Fruit fly (Drosophila melanogaster) whole organism, embryonic: ENCODE data around the gene CG11828.

Experiments
- Awh ChIP-seq: fragments of 200-800 bp; sonication (Bioruptor generic); IDR thresholded peaks from 2 replicates; pipeline ENCODE4, ENCODE4 v1.3.6; 2022; ENCODE audit warnings: missing biosample characterization, missing genetic modification characterization
- CG11398 ChIP-seq: fragments of 200-800 bp; sonication (Bioruptor generic); optimal IDR thresholded peaks from 2 replicates; lab custom pipeline; 2016; ENCODE audit warnings: missing biosample characterization, missing genetic modification characterization
- CG11723 ChIP-seq: fragments of 200-800 bp; sonication (Bioruptor generic); optimal IDR thresholded peaks from 2 replicates; lab custom pipeline; 2017; ENCODE audit warnings: missing biosample characterization, mild to moderate bottlenecking, missing genetic modification characterization
- CG12219 ChIP-seq: fragments of 200-800 bp; sonication (Bioruptor generic); optimal IDR thresholded peaks from 3 replicates; lab custom pipeline; 2018; ENCODE audit warnings: missing biosample characterization, mild to moderate bottlenecking, missing genetic modification characterization
- CG13775 ChIP-seq: fragments of 200-800 bp; sonication (Bioruptor generic); optimal IDR thresholded peaks from 3 replicates; lab custom pipeline; 2017; ENCODE audit warnings: missing biosample characterization, mild to moderate bottlenecking, missing genetic modification characterization
- CG15011 ChIP-seq: fragments of 200-800 bp; sonication (Bioruptor generic); optimal IDR thresholded peaks from 3 replicates; lab custom pipeline; 2018; ENCODE audit warnings: missing biosample characterization, mild to moderate bottlenecking, missing genetic modification characterization
- CG1602 ChIP-seq: fragments of 200-800 bp; sonication (Bioruptor generic); optimal IDR thresholded peaks from 3 replicates; lab custom pipeline; 2016; ENCODE audit warnings: missing biosample characterization, missing genetic modification characterization
- CG17186 ChIP-seq: fragments of 200-800 bp; sonication (Bioruptor generic); optimal IDR thresholded peaks from 3 replicates; lab custom pipeline; 2017; ENCODE audit warnings: missing biosample characterization, missing genetic modification reagents, missing genetic modification characterization
- CG17568 ChIP-seq: fragments of 200-800 bp; sonication (Bioruptor generic); optimal IDR thresholded peaks from 2 replicates; lab custom pipeline; 2018; ENCODE audit warnings: missing biosample characterization, mild to moderate bottlenecking, missing genetic modification characterization, moderate library complexity
- CG17829 ChIP-seq: fragments of 200-800 bp; optimal IDR thresholded peaks from 2 replicates; lab custom pipeline; 2019; ENCODE audit warnings: missing biosample characterization, mild to moderate bottlenecking, missing genetic modification characterization, moderate library complexity
- CG2116 ChIP-seq: fragments of 200-800 bp; sonication (Bioruptor generic); optimal IDR thresholded peaks from 3 replicates; lab custom pipeline; 2018; ENCODE audit warnings: missing biosample characterization, mild to moderate bottlenecking, missing genetic modification characterization
- CG3407 ChIP-seq: fragments of 200-800 bp; sonication (Bioruptor generic); optimal IDR thresholded peaks from 2 replicates; lab custom pipeline; 2018; ENCODE audit warnings: missing biosample characterization, mild to moderate bottlenecking, missing genetic modification characterization
- CG4360 ChIP-seq: fragments of 200-800 bp; sonication (Bioruptor generic); IDR thresholded peaks from 2 replicates; pipeline ENCODE4 v1.3.6; 2022; ENCODE audit warnings: missing biosample characterization, missing genetic modification characterization
- CG6175 ChIP-seq: fragments of 200-800 bp; sonication (Bioruptor generic); IDR thresholded peaks from 3 replicates; pipeline ENCODE4 v1.3.6; 2022; ENCODE audit warnings: missing biosample characterization, missing genetic modification characterization
- CG6654 ChIP-seq: fragments of 200-800 bp; sonication (Bioruptor generic); optimal IDR thresholded peaks from 2 replicates; lab custom pipeline; 2017; ENCODE audit warnings: missing biosample characterization, mild to moderate bottlenecking, missing genetic modification characterization
- CG9215 ChIP-seq: fragments of 200-800 bp; sonication (Bioruptor generic); IDR thresholded peaks from 2 replicates; pipeline ENCODE4 v1.3.6; 2022; ENCODE audit warnings: missing biosample characterization, missing genetic modification characterization
- CkIIα-i1 ChIP-seq: fragments of 200-800 bp; sonication (Bioruptor generic); IDR thresholded peaks from 2 replicates; pipeline ENCODE4 v1.3.6; 2022; ENCODE audit warnings: missing biosample characterization, missing genetic modification characterization
- Dbx ChIP-seq: fragments of 200-800 bp; sonication (Bioruptor generic); IDR thresholded peaks from 3 replicates; pipeline ENCODE4 v1.3.6; 2022; ENCODE audit warnings: missing biosample characterization, missing genetic modification characterization
- Deaf1 ChIP-seq: fragments of 200-800 bp; optimal IDR thresholded peaks from 3 replicates; lab custom pipeline; 2019; ENCODE audit warnings: missing biosample characterization, mild to moderate bottlenecking, missing genetic modification characterization, moderate library complexity
- Dip2 ChIP-seq: fragments of 200-800 bp; sonication (Bioruptor generic); IDR thresholded peaks from 2 replicates; pipeline ENCODE4 v1.3.6; 2022; ENCODE audit warnings: missing biosample characterization, missing genetic modification characterization
- GATAe ChIP-seq: fragments of 200-800 bp; sonication (Bioruptor generic); conservative IDR thresholded peaks from 2 replicates; pipeline ENCODE4 v1.3.6; 2022; ENCODE audit warnings: missing biosample characterization, missing genetic modification characterization
- Lpt ChIP-seq: fragments of >200 bp; optimal IDR thresholded peaks from 2 replicates; lab custom pipeline; 2018; ENCODE audit warnings: missing biosample characterization, missing genetic modification characterization
- MTF-1 ChIP-seq: fragments of 200-800 bp; sonication (Bioruptor generic); optimal IDR thresholded peaks from 2 replicates; lab custom pipeline; 2018; ENCODE audit warnings: missing biosample characterization, mild to moderate bottlenecking, missing genetic modification characterization, borderline replicate concordance
- Max ChIP-seq: fragments of 200-800 bp; sonication (Bioruptor generic); optimal IDR thresholded peaks from 2 replicates; lab custom pipeline; 2016; ENCODE audit warnings: missing biosample characterization, mild to moderate bottlenecking, missing genetic modification characterization
- Nf-YC ChIP-seq: fragments of 200-800 bp; optimal IDR thresholded peaks from 3 replicates; lab custom pipeline; 2019; ENCODE audit warnings: missing biosample characterization, mild to moderate bottlenecking, missing genetic modification characterization, moderate library complexity
- Side ChIP-seq: fragments of 200-800 bp; sonication (Bioruptor generic); optimal IDR thresholded peaks from 2 replicates; lab custom pipeline; 2016; ENCODE audit warnings: missing biosample characterization, missing genetic modification characterization
- Sin3A ChIP-seq: fragments of >200 bp; optimal IDR thresholded peaks from 2 replicates; lab custom pipeline; 2018
- Sox100B ChIP-seq: fragments of 200-800 bp; sonication (Bioruptor generic); optimal IDR thresholded peaks from 3 replicates; lab custom pipeline; 2018; ENCODE audit warnings: missing biosample characterization, mild to moderate bottlenecking, missing genetic modification characterization
- Spps ChIP-seq: fragments of 200-800 bp; sonication (Bioruptor generic); optimal IDR thresholded peaks from 2 replicates; lab custom pipeline; 2018; ENCODE audit warnings: missing biosample characterization, mild to moderate bottlenecking, missing genetic modification characterization
- Ssrp ChIP-seq: fragments of 200-800 bp; sonication (Bioruptor generic); optimal IDR thresholded peaks from 2 replicates; lab custom pipeline; 2018; ENCODE audit warnings: missing biosample characterization, mild to moderate bottlenecking, missing genetic modification characterization, moderate library complexity
- TFAM ChIP-seq: fragments of 200-800 bp; sonication (Bioruptor generic); optimal IDR thresholded peaks from 2 replicates; lab custom pipeline; 2017; ENCODE audit warnings: missing biosample characterization, missing genetic modification characterization, inconsistent platforms
- btn ChIP-seq: fragments of 200-800 bp; sonication (Bioruptor generic); optimal IDR thresholded peaks from 2 replicates; lab custom pipeline; 2016; ENCODE audit warnings: missing biosample characterization, missing genetic modification characterization
- caup ChIP-seq: fragments of 200-800 bp; sonication (Bioruptor generic); optimal IDR thresholded peaks from 3 replicates; lab custom pipeline; 2017; ENCODE audit warnings: missing biosample characterization, mild to moderate bottlenecking, missing genetic modification characterization, moderate library complexity; ENCODE audit not compliant: severe bottlenecking
- cg ChIP-seq: fragments of 200-800 bp; sonication (Bioruptor generic); optimal IDR thresholded peaks from 3 replicates; lab custom pipeline; 2019; ENCODE audit warnings: missing biosample characterization, mild to moderate bottlenecking, missing genetic modification characterization, moderate library complexity
- ci ChIP-seq: fragments of 200-800 bp; sonication (Bioruptor generic); IDR thresholded peaks from 3 replicates; pipeline ENCODE4 v1.3.6; 2022; ENCODE audit warnings: missing biosample characterization, missing genetic modification characterization
- fd96Cb ChIP-seq: fragments of 200-800 bp; sonication (Bioruptor generic); optimal IDR thresholded peaks from 2 replicates; lab custom pipeline; 2018; ENCODE audit warnings: missing biosample characterization, mild to moderate bottlenecking, missing genetic modification characterization, moderate library complexity
- gce ChIP-seq: fragments of 200-800 bp; sonication (Bioruptor generic); IDR thresholded peaks from 3 replicates; pipeline ENCODE4 v1.3.6; 2022; ENCODE audit warnings: missing biosample characterization, missing genetic modification characterization
- inv ChIP-seq: fragments of 200-800 bp; sonication (Bioruptor generic); IDR thresholded peaks from 2 replicates; pipeline ENCODE4 v1.3.6; 2022; ENCODE audit warnings: missing biosample characterization, missing genetic modification characterization; ENCODE audit not compliant: partially characterized antibody
- klu ChIP-seq: fragments of 200-800 bp; sonication (Bioruptor generic); IDR thresholded peaks from 2 replicates; pipeline ENCODE4 v1.3.6; 2022; ENCODE audit warnings: missing biosample characterization, missing genetic modification characterization
- lab ChIP-seq: fragments of 200-800 bp; sonication (Bioruptor generic); optimal IDR thresholded peaks from 3 replicates; lab custom pipeline; 2017; ENCODE audit warnings: missing biosample characterization, missing genetic modification characterization, mild to moderate bottlenecking, moderate library complexity, missing genetic modification reagents
- nau ChIP-seq: fragments of 200-800 bp; sonication (Bioruptor generic); optimal IDR thresholded peaks from 3 replicates; lab custom pipeline; 2017; ENCODE audit warnings: missing biosample characterization, mild to moderate bottlenecking, missing genetic modification characterization, missing genetic modification reagents
- nmo ChIP-seq: fragments of 200-800 bp; sonication (Bioruptor generic); optimal IDR thresholded peaks from 2 replicates; lab custom pipeline; 2018; ENCODE audit warnings: missing biosample characterization, mild to moderate bottlenecking, missing genetic modification characterization, moderate library complexity
- org-1 ChIP-seq: fragments of 200-800 bp; sonication (Bioruptor generic); optimal IDR thresholded peaks from 2 replicates; lab custom pipeline; 2017; ENCODE audit warnings: missing biosample characterization, missing genetic modification characterization
- salm ChIP-seq: fragments of 200-800 bp; sonication (Bioruptor generic); optimal IDR thresholded peaks from 2 replicates; lab custom pipeline; 2018; ENCODE audit warnings: missing biosample characterization, mild to moderate bottlenecking, missing genetic modification characterization
- tll ChIP-seq, 2 experiments: fragments of 200-800 bp in 1 of 2; fragments of >200 bp in 1 of 2; sonication (Bioruptor generic) in 1 of 2; optimal IDR thresholded peaks; 2 replicates each; lab custom pipeline; 2017 to 2019; ENCODE audit warnings: missing biosample characterization in 2 of 2, missing genetic modification characterization in 2 of 2, mild to moderate bottlenecking in 1 of 2, moderate library complexity in 1 of 2
- trem ChIP-seq: fragments of 200-800 bp; optimal IDR thresholded peaks from 3 replicates; lab custom pipeline; 2019; ENCODE audit warnings: missing biosample characterization, mild to moderate bottlenecking, missing genetic modification characterization, moderate library complexity
- vfl ChIP-seq: fragments of 200-800 bp; sonication (Bioruptor generic); optimal IDR thresholded peaks from 2 replicates; lab custom pipeline; 2016; ENCODE audit warnings: missing biosample characterization, missing genetic modification characterization
- vnd ChIP-seq: fragments of 200-800 bp; sonication (Bioruptor generic); IDR thresholded peaks from 3 replicates; pipeline ENCODE4 v1.3.6; 2022; ENCODE audit warnings: missing biosample characterization, missing genetic modification characterization; ENCODE audit not compliant: partially characterized antibody
- wdn ChIP-seq: fragments of 200-800 bp; sonication (Bioruptor generic); IDR thresholded peaks from 2 replicates; pipeline ENCODE4 v1.3.6; 2022; ENCODE audit warnings: missing biosample characterization, missing genetic modification characterization

CG11828 gene

dm6 chr3R:28880066-28880842, 42.6 kb upstream of the CG11828 start, which contains the start of the genes Nepl19 and Nepl20 (continued):
- TF ChIP-seq CG17186 (GFP tag; lab: Kevin White, UChicago) (no peak), Ssrp (peak; percentile 75), Dbx (peak; percentile 79), CkIIα-i1 (GFP tag; lab: Robert Waterston, UW) (peak; percentile 31; the same call in 1 of the 2 replicates), org-1 (GFP tag; lab: Kevin White, UChicago) (peak; percentile 80), CG6175 (GFP tag; lab: Robert Waterston, UW) (peak; percentile 70; the same call in 2 of the 3 replicates), Deaf1 (tag; lab: Kevin White, UChicago) (peak; percentile 44), salm (tag; lab: Kevin White, UChicago) (peak; percentile 45), CG12219 (GFP tag; lab: Kevin White, UChicago) (peak; percentile 75), Lpt (no peak), Sox100B (GFP tag; lab: Kevin White, UChicago) (peak; percentile 58), MTF-1 (peak; percentile 53), CG1602 (GFP tag; lab: Kevin White, UChicago) (peak; percentile 56), gce (peak; percentile 78), Nf-YC (tag; lab: Kevin White, UChicago) (no peak), btn (no peak), lab (GFP tag; lab: Kevin White, UChicago) (peak; percentile 93), CG4360 (GFP tag; lab: Robert Waterston, UW) (peak; percentile 34; the same call in 1 of the 2 replicates), CG17568 (GFP tag; lab: Kevin White, UChicago) (no peak), Dip2 (GFP tag; lab: Robert Waterston, UW) (no peak), nmo (GFP tag; lab: Kevin White, UChicago) (peak; percentile 85), CG17829 (tag; lab: Kevin White, UChicago) (peak; percentile 84), Sin3A (lab: Kevin White, UChicago) (no peak), trem (tag; lab: Kevin White, UChicago) (peak; percentile 50), CG15011 (GFP tag; lab: Kevin White, UChicago) (peak; percentile 47), CG9215 (GFP tag; lab: Robert Waterston, UW) (peak; percentile 69), CG2116 (GFP tag; lab: Kevin White, UChicago) (peak; percentile 26), wdn (GFP tag; lab: Robert Waterston, UW) (peak; percentile 74), Awh (GFP tag; lab: Robert Waterston, UW) (peak; percentile 69), TFAM (GFP tag; lab: Kevin White, UChicago) (no peak), CG13775 (GFP tag; lab: Kevin White, UChicago) (peak; percentile 69), cg (GFP tag; lab: Kevin White, UChicago) (no peak), Max (GFP tag; lab: Kevin White, UChicago) (peak; percentile 71), CG11723 (peak; percentile 57), tll (GFP tag; optimal IDR thresholded peaks at IDR 0.05; lab: Kevin White, UChicago) (no peak), caup (GFP tag; lab: Kevin White, UChicago) (peak; percentile 78), CG3407 (GFP tag; lab: Kevin White, UChicago) (peak; percentile 52), inv (GFP tag; lab: Robert Waterston, UW) (no peak), GATAe (GFP tag; lab: Robert Waterston, UW) (peak; percentile 30; the same call in 1 of the 2 replicates), CG6654 (GFP tag; lab: Kevin White, UChicago) (peak; percentile 35), Spps (peak; percentile 64), nau (GFP tag; lab: Kevin White, UChicago) (no peak), vfl (GFP tag; lab: Kevin White, UChicago) (peak; percentile 71), CG11398 (GFP tag; lab: Kevin White, UChicago) (no peak), klu (GFP tag; lab: Robert Waterston, UW) (peak; percentile 47; the same call in 1 of the 2 replicates), Side (GFP tag; lab: Kevin White, UChicago) (peak; percentile 16), fd96Cb (peak; percentile 77), ci (GFP tag; lab: Robert Waterston, UW) (peak; percentile 88), vnd (GFP tag; lab: Robert Waterston, UW) (no peak)
